Worm (Caenorhabditis elegans): ENCODE measurements around the gene glr-4.

Gene glr-4

ce11 chrII:7758397-7759135 lies 35.6 kb downstream of the glr-4 start, which contains the start of gene B0228.7:
Gene B0228.7, minus strand, starts transcription at chrII:7759023.
- TF ChIP-seq blmp-1 (tag; optimal IDR thresholded peaks at IDR 0.05) = no peak

DNA sequence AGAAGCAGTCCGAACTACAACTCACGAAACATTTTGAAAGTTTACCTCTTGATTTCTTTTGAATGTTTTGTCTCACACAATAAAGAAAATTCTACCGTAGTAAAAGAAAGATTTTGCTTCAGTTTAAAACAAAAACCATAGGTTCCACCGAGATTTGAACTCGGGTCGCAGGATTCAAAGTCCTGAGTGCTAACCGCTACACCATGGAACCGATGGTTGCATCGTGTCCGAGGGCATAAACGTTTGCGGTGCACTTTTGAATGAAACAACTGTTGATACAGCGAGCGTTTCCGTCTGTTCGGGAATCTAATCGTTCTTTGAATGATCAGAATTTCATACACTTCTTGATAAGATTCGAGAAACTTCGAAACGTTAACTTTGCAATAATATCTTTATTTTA lies 37.3 kb downstream of the glr-4 start:
- TF ChIP-seq cnd-1 (tag; optimal IDR thresholded peaks at IDR 0.05) (no peak), ceh-39 (tag; optimal IDR thresholded peaks at IDR 0.05) (no peak), hlh-1 (tag; optimal IDR thresholded peaks at IDR 0.05) (peak; percentile 36), nhr-237 (tag; optimal IDR thresholded peaks at IDR 0.05) (no peak), unc-39 (tag; optimal IDR thresholded peaks at IDR 0.05) (no peak), nhr-2 (tag; optimal IDR thresholded peaks at IDR 0.05) (no peak), elt-3 (tag; optimal IDR thresholded peaks at IDR 0.05) (no peak), nhr-76 (tag; optimal IDR thresholded peaks at IDR 0.05) (no peak), flh-1 (GFP tag; optimal IDR thresholded peaks at IDR 0.05) (peak; percentile 18), tbx-8 (GFP tag; optimal IDR thresholded peaks at IDR 0.05) (no peak), sptf-1 (tag; optimal IDR thresholded peaks at IDR 0.05) (no peak), mls-2 (tag; optimal IDR thresholded peaks at IDR 0.05) (no peak), lin-13 (tag; optimal IDR thresholded peaks at IDR 0.05) (no peak), lin-32 (GFP tag; optimal IDR thresholded peaks at IDR 0.05) (no peak), mep-1 (tag; optimal IDR thresholded peaks at IDR 0.05) (no peak), bed-3 (GFP tag; optimal IDR thresholded peaks at IDR 0.05) (peak; percentile 8), blmp-1 (tag; optimal IDR thresholded peaks at IDR 0.05) (no peak), unc-120 (tag; optimal IDR thresholded peaks at IDR 0.05; ENCODE audit: poor library complexity, severe bottlenecking) (no peak), M03D4.4 (tag; optimal IDR thresholded peaks at IDR 0.05) (peak; percentile 29), zip-8 (tag; optimal IDR thresholded peaks at IDR 0.05) (no peak), sem-2 (GFP tag; optimal IDR thresholded peaks at IDR 0.05) (no peak), ztf-11 (tag; optimal IDR thresholded peaks at IDR 0.05) (no peak), drap-1 (GFP tag; optimal IDR thresholded peaks at IDR 0.05) (peak; percentile 48), unc-62 (GFP tag; optimal IDR thresholded peaks at IDR 0.05) (peak; percentile 1), ceh-83 (GFP tag; optimal IDR thresholded peaks at IDR 0.05) (peak; percentile 66), elt-1 (tag; optimal IDR thresholded peaks at IDR 0.05; ENCODE audit: borderline replicate concordance, insufficient read depth) (no peak), ces-1 (GFP tag; optimal IDR thresholded peaks at IDR 0.05) (no peak)

DNA sequence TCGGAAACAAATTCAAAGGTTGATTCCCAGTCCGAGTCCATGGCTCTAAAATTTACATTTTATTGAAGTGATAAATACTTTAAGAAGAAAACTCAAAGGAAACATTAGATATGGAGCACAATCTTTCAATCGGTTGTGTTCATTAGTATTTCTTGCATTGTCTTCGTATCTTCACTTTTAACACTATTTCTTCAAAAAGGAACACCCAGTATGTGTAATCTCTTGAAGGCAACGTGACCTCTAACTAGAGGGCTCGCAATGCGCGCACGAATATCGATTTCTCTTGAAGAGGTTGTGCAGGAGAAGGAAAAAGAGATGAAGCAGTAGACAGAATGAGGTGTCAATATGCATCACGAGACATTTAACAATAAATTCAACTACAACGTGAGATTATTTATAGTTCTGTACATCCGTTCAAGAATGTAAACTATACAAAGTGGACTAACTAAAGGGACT lies 39.0 kb downstream of the glr-4 start, which contains the start of the genes B0228.6 and B0228.1:
Gene B0228.6 (minus strand): TSS at position 51 of the 456 bp plus-strand sequence.
Gene B0228.1 (plus strand): TSS at position 228 of the 456 bp plus-strand sequence.
- TF ChIP-seq lsy-2 (tag; optimal IDR thresholded peaks at IDR 0.05) (no peak), unc-120 (tag; optimal IDR thresholded peaks at IDR 0.05; ENCODE audit: poor library complexity, severe bottlenecking) (peak; percentile 50), ceh-39 (tag; optimal IDR thresholded peaks at IDR 0.05) (peak; percentile 55)

- TF ChIP-seq nhr-237 (tag; optimal IDR thresholded peaks at IDR 0.05) (no peak), ceh-43 (GFP tag; optimal IDR thresholded peaks at IDR 0.05) (no peak), drap-1 (GFP tag; optimal IDR thresholded peaks at IDR 0.05) (no peak), unc-120 (tag; optimal IDR thresholded peaks at IDR 0.05; ENCODE audit: poor library complexity, severe bottlenecking) (no peak), nhr-76 (tag; optimal IDR thresholded peaks at IDR 0.05) (no peak), nhr-28 (tag; optimal IDR thresholded peaks at IDR 0.05) (no peak), nhr-2 (tag; optimal IDR thresholded peaks at IDR 0.05) (no peak), elt-3 (tag; optimal IDR thresholded peaks at IDR 0.05) (no peak), ces-1 (GFP tag; optimal IDR thresholded peaks at IDR 0.05) (no peak), cnd-1 (tag; optimal IDR thresholded peaks at IDR 0.05) (no peak), hlh-1 (tag; optimal IDR thresholded peaks at IDR 0.05) (no peak), unc-62 (GFP tag; optimal IDR thresholded peaks at IDR 0.05) (no peak), elt-1 (tag; optimal IDR thresholded peaks at IDR 0.05; ENCODE audit: borderline replicate concordance, insufficient read depth) (no peak), ceh-39 (tag; optimal IDR thresholded peaks at IDR 0.05) (no peak), nhr-12 (tag; optimal IDR thresholded peaks at IDR 0.05) (no peak), snpc-4 (tag; optimal IDR thresholded peaks at IDR 0.05) (no peak)
Measured at ce11 chrII:7753500-7753899, 40.6 kb downstream of the glr-4 start, which contains the start of gene trx-1. Gene trx-1, minus strand, starts transcription at chrII:7753600.
